Fruit fly (Drosophila melanogaster) whole organism: ENCODE results near the gene CG15152.

Experiments
- CG8478 ChIP-seq: fragments of >200 bp; optimal IDR thresholded peaks from 2 replicates; lab custom pipeline; 2018; ENCODE audit warnings: inconsistent platforms
- psq ChIP-seq: fragments of >200 bp; optimal IDR thresholded peaks from 2 replicates; lab custom pipeline; 2017

- TF ChIP-seq CG8478 (lab: Kevin White, UChicago) = no peak
- TF ChIP-seq psq (lab: Kevin White, UChicago) = no peak
These were observed 8.6 kb downstream of the CG15152 start for dm6 chr2L:18122920-18123319.
